Worm (Caenorhabditis elegans) whole organism, young adult: ENCODE results near the gene tmed-13.

ENCODE experiments used
- B0019.2 ChIP-seq: fragments of 200-800 bp; sonication (Bioruptor generic); conservative IDR thresholded peaks from 2 replicates; pipeline ENCODE4 v1.3.6; 2022; ENCODE audit warnings: missing genetic modification reagents, missing genetic modification characterization, missing compliant biosample characterization
- F33H1.4 ChIP-seq: fragments of 200-800 bp; sonication (Bioruptor generic); IDR thresholded peaks from 2 replicates; pipeline ENCODE4 v1.3.6; 2022; ENCODE audit warnings: missing genetic modification reagents, missing genetic modification characterization, missing compliant biosample characterization
- F39B2.1 ChIP-seq: fragments of 200-800 bp; sonication (Bioruptor generic); IDR thresholded peaks from 2 replicates; pipeline ENCODE4 v1.3.6; 2022; ENCODE audit warnings: missing genetic modification reagents, missing genetic modification characterization, missing compliant biosample characterization
- F52B5.7 ChIP-seq: sonication (generic microtip); optimal IDR thresholded peaks from 2 replicates; lab custom pipeline; 2016; ENCODE audit warnings: mild to moderate bottlenecking, missing genetic modification characterization, missing compliant biosample characterization
- F55B11.4 ChIP-seq: sonication (generic microtip); optimal IDR thresholded peaks from 2 replicates; lab custom pipeline; 2016; ENCODE audit warnings: missing compliant biosample characterization, missing genetic modification characterization, borderline replicate concordance; ENCODE audit not compliant: insufficient read depth
- K11D2.4 ChIP-seq: fragments of 200-800 bp; sonication (Bioruptor generic); IDR thresholded peaks from 2 replicates; pipeline ENCODE4 v1.3.6; 2022; ENCODE audit warnings: missing genetic modification reagents, missing genetic modification characterization, missing compliant biosample characterization
- Y53F4B.3 ChIP-seq: fragments of 200-800 bp; sonication (Bioruptor generic); IDR thresholded peaks from 2 replicates; pipeline ENCODE4 v1.3.6; 2022; ENCODE audit warnings: missing genetic modification reagents, missing genetic modification characterization, missing compliant biosample characterization
- Y79H2A.3 ChIP-seq: fragments of 200-800 bp; sonication (Bioruptor generic); conservative IDR thresholded peaks from 2 replicates; pipeline ENCODE4 v1.3.6; 2022; ENCODE audit warnings: missing genetic modification reagents, missing genetic modification characterization, missing compliant biosample characterization
- ZK185.1 ChIP-seq: sonication (generic microtip); optimal IDR thresholded peaks from 2 replicates; lab custom pipeline; 2016; ENCODE audit warnings: mild to moderate bottlenecking, missing genetic modification characterization, missing compliant biosample characterization; ENCODE audit not compliant: poor library complexity, severe bottlenecking
- akir-1 ChIP-seq: fragments of 200-800 bp; sonication (Bioruptor generic); optimal IDR thresholded peaks from 2 replicates; lab custom pipeline; 2018; ENCODE audit warnings: mild to moderate bottlenecking, missing genetic modification characterization, moderate library complexity, missing compliant biosample characterization
- ama-1 ChIP-seq, 3 experiments: fragments of 150-350 bp in 1 of 3; sonication (generic microtip) in 2 of 3; optimal IDR thresholded peaks; 2 replicates each; lab custom pipeline; 2014 to 2018; ENCODE audit warnings: missing biosample characterization in 2 of 3, missing genetic modification characterization in 2 of 3, missing genetic modification reagents in 2 of 3
- aptf-2 ChIP-seq: fragments of 200-800 bp; sonication (Bioruptor generic); conservative IDR thresholded peaks from 2 replicates; pipeline ENCODE4 v1.3.6; 2022; ENCODE audit warnings: missing genetic modification reagents, missing genetic modification characterization, missing compliant biosample characterization
- aptf-3 ChIP-seq: fragments of 200-800 bp; sonication (Bioruptor generic); IDR thresholded peaks from 2 replicates; pipeline ENCODE4 v1.3.6; 2022; ENCODE audit warnings: missing genetic modification characterization, missing compliant biosample characterization
- attf-5 ChIP-seq: fragments of 200-800 bp; sonication (Bioruptor generic); optimal IDR thresholded peaks from 2 replicates; lab custom pipeline; 2018; ENCODE audit warnings: mild to moderate bottlenecking, missing genetic modification characterization, missing compliant biosample characterization
- attf-6 ChIP-seq: fragments of 200-800 bp; sonication (Bioruptor generic); IDR thresholded peaks from 2 replicates; pipeline ENCODE4 v1.3.6; 2022; ENCODE audit warnings: missing genetic modification reagents, missing genetic modification characterization, missing compliant biosample characterization
- bed-1 ChIP-seq: fragments of 200-800 bp; sonication (Bioruptor generic); IDR thresholded peaks from 2 replicates; pipeline ENCODE4 v1.3.6; 2022; ENCODE audit warnings: missing genetic modification reagents, missing genetic modification characterization, missing compliant biosample characterization
- ceh-58 ChIP-seq: fragments of 200-800 bp; sonication (Bioruptor generic); IDR thresholded peaks from 2 replicates; pipeline ENCODE4 v1.3.6; 2022; ENCODE audit warnings: missing genetic modification characterization, missing compliant biosample characterization
- dpff-1 ChIP-seq: sonication (generic microtip); optimal IDR thresholded peaks from 2 replicates; lab custom pipeline; 2017; ENCODE audit warnings: mild to moderate bottlenecking, missing genetic modification characterization, missing compliant biosample characterization
- hmg-1.2 ChIP-seq: fragments of 200-800 bp; sonication (Bioruptor generic); IDR thresholded peaks from 2 replicates; pipeline ENCODE4 v1.3.6; 2022; ENCODE audit warnings: missing genetic modification reagents, missing genetic modification characterization, missing compliant biosample characterization
- hmg-20 ChIP-seq: fragments of 200-800 bp; sonication (Bioruptor generic); IDR thresholded peaks from 2 replicates; pipeline ENCODE4 v1.3.6; 2022; ENCODE audit warnings: missing genetic modification reagents, missing genetic modification characterization, missing compliant biosample characterization
- lag-1 ChIP-seq: fragments of 200-800 bp; sonication (Bioruptor generic); IDR thresholded peaks from 2 replicates; pipeline ENCODE4 v1.3.6; 2022; ENCODE audit warnings: missing genetic modification reagents, missing genetic modification characterization, missing compliant biosample characterization
- lin-35 ChIP-seq, 3 experiments: fragments of 150-350 bp in 2 of 3; sonication (generic microtip) in 1 of 3; optimal IDR thresholded peaks; 2 replicates each; lab custom pipeline; 2014 to 2018; ENCODE audit warnings: missing biosample characterization in 3 of 3, missing genetic modification characterization in 3 of 3, missing genetic modification reagents in 3 of 3
- madf-10 ChIP-seq: sonication (generic microtip); optimal IDR thresholded peaks from 2 replicates; lab custom pipeline; 2016; ENCODE audit warnings: mild to moderate bottlenecking, missing genetic modification characterization, missing compliant biosample characterization
- madf-8 ChIP-seq: fragments of 200-800 bp; sonication (Bioruptor generic); conservative IDR thresholded peaks from 2 replicates; pipeline ENCODE4 v1.3.6; 2022; ENCODE audit warnings: missing genetic modification reagents, missing genetic modification characterization, missing compliant biosample characterization
- mcd-1 ChIP-seq: fragments of 200-800 bp; sonication (Bioruptor generic); IDR thresholded peaks from 2 replicates; pipeline ENCODE4 v1.3.6; 2022; ENCODE audit warnings: missing genetic modification reagents, missing genetic modification characterization, missing compliant biosample characterization
- mel-28 ChIP-seq: sonication (generic microtip); optimal IDR thresholded peaks from 2 replicates; lab custom pipeline; 2016; ENCODE audit warnings: borderline replicate concordance, mild to moderate bottlenecking, missing genetic modification characterization, missing compliant biosample characterization
- mes-4 ChIP-seq: sonication (generic microtip); optimal IDR thresholded peaks from 2 replicates; lab custom pipeline; 2016; ENCODE audit warnings: missing genotype, missing genetic modification characterization, missing compliant biosample characterization
- nfya-1 ChIP-seq: sonication (generic microtip); optimal IDR thresholded peaks from 2 replicates; lab custom pipeline; 2017; ENCODE audit warnings: antibody characterized with exemption, missing compliant biosample characterization, missing genetic modification characterization, borderline replicate concordance; ENCODE audit not compliant: insufficient read depth
- nfya-2 ChIP-seq: fragments of 200-800 bp; sonication (Bioruptor generic); IDR thresholded peaks from 2 replicates; pipeline ENCODE4 v1.3.6; 2022; ENCODE audit warnings: missing genetic modification reagents, missing genetic modification characterization, missing compliant biosample characterization
- nhr-120 ChIP-seq: fragments of 200-800 bp; sonication (Bioruptor generic); IDR thresholded peaks from 2 replicates; pipeline ENCODE4 v1.3.6; 2022; ENCODE audit warnings: missing genetic modification characterization, missing compliant biosample characterization
- pbrm-1 ChIP-seq: fragments of 200-800 bp; sonication (Bioruptor generic); IDR thresholded peaks from 2 replicates; pipeline ENCODE4 v1.3.6; 2022; ENCODE audit warnings: missing genetic modification reagents, missing genetic modification characterization, missing compliant biosample characterization
- rcor-1 ChIP-seq: fragments of 200-800 bp; sonication (Bioruptor generic); IDR thresholded peaks from 2 replicates; pipeline ENCODE4 v1.3.6; 2022; ENCODE audit warnings: missing genetic modification reagents, missing genetic modification characterization, missing compliant biosample characterization
- snpc-1.1 ChIP-seq: sonication (generic microtip); optimal IDR thresholded peaks from 2 replicates; lab custom pipeline; 2017; ENCODE audit warnings: missing genetic modification characterization, mild to moderate bottlenecking, missing compliant biosample characterization, antibody characterized with exemption, moderate library complexity, missing genotype, missing genetic modification reagents; ENCODE audit not compliant: insufficient read depth
- snpc-4 ChIP-seq, 5 experiments: fragments of 150-350 bp in 1 of 5; sonication (generic microtip) in 4 of 5; optimal IDR thresholded peaks; 2 replicates each; lab custom pipeline; 2014 to 2018; ENCODE audit warnings: missing genetic modification characterization in 5 of 5, missing biosample characterization in 3 of 5, antibody characterized with exemption in 2 of 5, mild to moderate bottlenecking in 2 of 5, missing compliant biosample characterization in 2 of 5, missing genotype in 2 of 5, moderate library complexity in 2 of 5, missing genetic modification reagents in 1 of 5
- unc-62 ChIP-seq: fragments of 150-350 bp; optimal IDR thresholded peaks from 2 replicates; lab custom pipeline; 2014; ENCODE audit warnings: missing biosample characterization, missing genetic modification reagents, missing genetic modification characterization
- ztf-25 ChIP-seq: fragments of 200-800 bp; sonication (Bioruptor generic); IDR thresholded peaks from 2 replicates; pipeline ENCODE4 v1.3.6; 2022; ENCODE audit warnings: missing genetic modification reagents, missing genetic modification characterization, missing compliant biosample characterization
- ztf-26 ChIP-seq: sonication (generic microtip); optimal IDR thresholded peaks from 2 replicates; lab custom pipeline; 2017; ENCODE audit warnings: missing genetic modification characterization, missing compliant biosample characterization

tmed-13 gene

DNA sequence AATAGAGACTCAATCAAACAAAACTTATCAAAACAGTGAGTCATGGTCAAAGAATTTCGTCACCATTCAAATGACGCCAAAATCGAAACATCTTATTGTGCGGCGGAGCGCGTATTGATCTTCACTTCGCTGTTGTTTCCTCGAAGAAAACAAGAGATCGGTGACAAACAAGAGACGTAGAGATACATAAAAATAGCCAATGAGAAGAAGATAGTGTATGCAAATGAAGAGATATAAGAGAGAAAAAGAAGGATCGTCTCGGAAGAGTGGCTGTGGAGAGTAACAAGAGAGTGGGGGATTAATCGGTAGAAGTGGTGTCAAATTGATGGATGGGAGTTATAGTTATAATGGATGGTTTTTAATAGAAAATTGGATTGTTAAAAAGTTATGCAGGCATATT, 3.6 kb upstream of the tmed-13 start:
- TF ChIP-seq attf-5 (GFP tag; lab: Kevin White, UChicago), result peak; percentile 13
- no peak for TF ChIP-seq snpc-4 (GFP tag; optimal IDR thresholded peaks at IDR 0.05; lab: Kevin White, UChicago)
- TF ChIP-seq snpc-4 (tag; optimal IDR thresholded peaks at IDR 0.05; lab: Kevin White, UChicago), result peak in 1 of 4 experiments; percentile 14
- no peak for TF ChIP-seq ztf-25 (GFP tag; lab: Robert Waterston, UW)
- no peak for TF ChIP-seq aptf-2 (GFP tag; lab: Robert Waterston, UW)
- TF ChIP-seq hmg-1.2 (GFP tag; lab: Robert Waterston, UW), result peak; percentile 72; the same call in 1 of the 2 replicates
- TF ChIP-seq lin-35 (GFP tag; optimal IDR thresholded peaks at IDR 0.05; lab: Kevin White, UChicago), result peak in 1 of 3 experiments; percentile 58

- TF ChIP-seq rcor-1 (GFP tag; lab: Robert Waterston, UW), result no peak
- no peak for TF ChIP-seq lag-1 (GFP tag; lab: Robert Waterston, UW)
- no peak for TF ChIP-seq Y53F4B.3 (GFP tag; lab: Robert Waterston, UW)
- TF ChIP-seq madf-8 (GFP tag; lab: Robert Waterston, UW), result no peak
- no peak for TF ChIP-seq F52B5.7 (tag; lab: Kevin White, UChicago)
- TF ChIP-seq ama-1 (optimal IDR thresholded peaks at IDR 0.05; lab: Kevin White, UChicago), result no peak
- no peak for TF ChIP-seq ama-1 (GFP tag; optimal IDR thresholded peaks at IDR 0.05; lab: Kevin White, UChicago)
- no peak for TF ChIP-seq dpff-1
- no peak for TF ChIP-seq nfya-2 (GFP tag; lab: Robert Waterston, UW)
- TF ChIP-seq F39B2.1, result no peak
- TF ChIP-seq madf-10 (tag; lab: Kevin White, UChicago), result no peak
- no peak for TF ChIP-seq nhr-120 (GFP tag; lab: Robert Waterston, UW)
- no peak for TF ChIP-seq ztf-26
- TF ChIP-seq mcd-1 (GFP tag; lab: Robert Waterston, UW), result no peak
- TF ChIP-seq F33H1.4 (GFP tag; lab: Robert Waterston, UW), result no peak
- TF ChIP-seq ZK185.1 (tag; lab: Kevin White, UChicago), result no peak
- TF ChIP-seq unc-62, result no peak
- no peak for TF ChIP-seq bed-1
- TF ChIP-seq akir-1 (GFP tag; lab: Kevin White, UChicago), result no peak
- TF ChIP-seq aptf-3 (GFP tag; lab: Robert Waterston, UW), result no peak
- TF ChIP-seq ceh-58 (GFP tag; lab: Robert Waterston, UW), result no peak
- TF ChIP-seq, all 124 proteins: peak for 0
Observed at ce11 chrIV:6473140-6473539, 2.0 kb upstream of the tmed-13 start, which contains the start of gene Y73B6BL.27. Y73B6BL.27 (minus strand) TSS chrIV:6473240.

DNA sequence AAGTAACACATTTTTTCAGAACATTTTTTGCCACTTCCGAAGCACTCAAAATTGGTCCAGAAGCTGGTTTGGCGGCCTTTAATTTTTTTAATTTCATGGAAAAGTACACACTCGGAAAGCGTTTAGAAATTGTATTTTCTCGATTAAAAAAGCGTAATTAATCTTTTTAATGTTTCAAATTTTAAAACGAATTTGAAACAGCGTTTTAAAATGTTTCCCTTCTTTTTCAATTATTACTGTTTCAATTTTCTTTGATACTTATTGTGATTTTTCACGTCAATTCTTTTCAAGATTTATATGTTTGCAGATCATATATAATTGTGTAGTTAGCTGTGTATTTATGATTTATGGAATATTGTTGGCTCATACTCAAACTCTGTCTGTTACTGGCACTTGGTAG, 7.2 kb downstream of the tmed-13 start, which contains the start of gene acr-25:
TSS of gene acr-25 (plus strand) at position 301 of the 400 bp plus-strand sequence.
- TF ChIP-seq hmg-20 (GFP tag; lab: Robert Waterston, UW), result no peak
- TF ChIP-seq F39B2.1, result no peak
- TF ChIP-seq hmg-1.2 (GFP tag; lab: Robert Waterston, UW), result no peak

ce11 chrIV:6460596-6460995, 10.6 kb downstream of the tmed-13 start:
- TF ChIP-seq snpc-1.1 (tag; lab: Kevin White, UChicago) (peak; percentile 79), snpc-4 (GFP tag; optimal IDR thresholded peaks at IDR 0.05; lab: Kevin White, UChicago) (peak; percentile 69), snpc-4 (tag; optimal IDR thresholded peaks at IDR 0.05; lab: Kevin White, UChicago) (peak; percentile 66 to 77 (median 73)), attf-6 (GFP tag; lab: Robert Waterston, UW) (peak; percentile 57; the same call in 1 of the 2 replicates), ztf-25 (GFP tag; lab: Robert Waterston, UW) (no peak)

DNA sequence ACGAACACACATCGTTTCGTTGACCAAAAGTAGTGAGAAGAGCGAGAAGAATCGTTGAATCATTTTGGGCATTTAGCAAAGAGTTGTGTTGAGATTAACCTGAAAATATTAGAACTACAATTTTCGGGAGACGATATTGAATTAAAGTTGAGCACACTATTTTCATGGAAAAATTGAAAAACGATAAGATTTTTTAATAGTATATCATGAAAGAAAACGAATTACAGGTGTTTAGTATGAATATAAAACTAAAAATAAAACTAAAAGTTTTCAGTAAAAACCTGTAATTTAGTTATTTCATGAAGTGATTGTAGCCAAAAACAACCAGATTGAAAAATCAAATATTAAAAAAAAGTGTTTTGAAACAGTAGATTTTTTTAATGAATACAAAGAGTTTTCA, 13.7 kb downstream of the tmed-13 start, which contains the start of gene lgc-10:
TSS of gene lgc-10 (minus strand) at position 101 of the 400 bp plus-strand sequence.
- TF ChIP-seq nfya-1 (tag; lab: Kevin White, UChicago) (no peak), mel-28 (no peak), Y79H2A.3 (GFP tag; lab: Robert Waterston, UW) (no peak), pbrm-1 (GFP tag; lab: Robert Waterston, UW) (no peak), F33H1.4 (GFP tag; lab: Robert Waterston, UW) (no peak), F55B11.4 (tag; lab: Kevin White, UChicago) (no peak), mes-4 (tag; lab: Kevin White, UChicago) (no peak), K11D2.4 (GFP tag; lab: Robert Waterston, UW) (no peak), B0019.2 (GFP tag; lab: Robert Waterston, UW) (no peak)
